Worm (Caenorhabditis elegans): ENCODE measurements around the gene nduc-2.

Gene nduc-2

DNA sequence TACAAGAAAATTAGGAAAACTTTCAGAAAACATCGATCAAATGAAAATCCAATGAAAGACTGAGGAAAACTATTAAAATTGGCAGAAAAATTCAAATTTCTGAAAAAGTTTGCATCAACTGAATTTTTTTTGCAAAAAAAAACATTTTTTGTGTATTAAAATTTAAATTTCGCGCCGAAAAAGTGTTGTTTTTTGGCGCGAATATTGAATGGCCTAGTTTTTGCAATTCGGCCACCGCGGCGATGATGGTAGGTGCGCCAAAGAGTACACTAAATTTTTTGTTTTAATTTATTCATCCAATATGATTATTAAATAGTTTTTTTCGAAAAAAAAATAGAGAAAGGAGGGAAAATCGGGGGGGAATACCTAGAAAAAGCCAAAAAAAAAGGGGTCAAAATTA, 17.6 kb upstream of the nduc-2 start:
- no peak for TF ChIP-seq peb-1 (tag; optimal IDR thresholded peaks at IDR 0.05)
- TF ChIP-seq ztf-11 (tag; optimal IDR thresholded peaks at IDR 0.05), result no peak
- TF ChIP-seq ZK546.5 (tag; optimal IDR thresholded peaks at IDR 0.05), result no peak
- no peak for TF ChIP-seq unc-39 (tag; optimal IDR thresholded peaks at IDR 0.05)
- no peak for TF ChIP-seq blmp-1 (tag; optimal IDR thresholded peaks at IDR 0.05; ENCODE audit: insufficient read depth)
- TF ChIP-seq dmd-4 (tag; optimal IDR thresholded peaks at IDR 0.05), result no peak
- TF ChIP-seq mab-5 (tag; optimal IDR thresholded peaks at IDR 0.05), result no peak
- TF ChIP-seq nhr-21 (tag; optimal IDR thresholded peaks at IDR 0.05), result no peak
- TF ChIP-seq gmeb-1 (tag; optimal IDR thresholded peaks at IDR 0.05), result no peak
- no peak for TF ChIP-seq sma-3 (GFP tag; optimal IDR thresholded peaks at IDR 0.05)
- TF ChIP-seq R02D3.7 (tag; optimal IDR thresholded peaks at IDR 0.05), result no peak
- TF ChIP-seq nhr-10 (tag; optimal IDR thresholded peaks at IDR 0.05), result no peak
- no peak for TF ChIP-seq zag-1 (tag; optimal IDR thresholded peaks at IDR 0.05)
- TF ChIP-seq mbf-1 (tag; optimal IDR thresholded peaks at IDR 0.05), result no peak
- no peak for TF ChIP-seq lin-13 (GFP tag; optimal IDR thresholded peaks at IDR 0.05)
- TF ChIP-seq skn-1 (tag; optimal IDR thresholded peaks at IDR 0.05), result no peak
- no peak for TF ChIP-seq sem-4 (tag; optimal IDR thresholded peaks at IDR 0.05)
- no peak for TF ChIP-seq nhr-12 (tag; optimal IDR thresholded peaks at IDR 0.05)

DNA sequence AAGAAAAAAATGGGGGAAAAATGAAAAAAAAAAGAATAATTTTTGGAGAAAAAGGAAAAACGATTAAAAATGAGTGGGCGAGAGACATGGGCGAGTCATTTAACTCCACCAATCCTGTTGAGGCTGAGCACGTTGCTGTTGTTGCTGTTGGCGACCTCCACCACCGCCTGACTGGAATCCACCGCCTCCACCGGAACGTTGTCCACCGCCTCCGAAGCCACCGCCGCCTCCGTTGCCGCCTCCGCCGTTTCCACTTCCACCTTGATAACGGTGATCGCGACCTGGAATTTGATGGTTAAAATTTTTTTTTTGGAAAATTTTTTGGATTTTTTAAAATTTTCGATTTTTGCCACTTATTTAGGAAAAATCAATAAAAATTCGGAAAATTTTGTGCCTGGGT, 15.9 kb upstream of the nduc-2 start:
- no peak for TF ChIP-seq mbf-1 (tag; optimal IDR thresholded peaks at IDR 0.05)
- no peak for TF ChIP-seq lin-13 (GFP tag; optimal IDR thresholded peaks at IDR 0.05)
- TF ChIP-seq blmp-1 (tag; optimal IDR thresholded peaks at IDR 0.05; ENCODE audit: insufficient read depth), result no peak
- no peak for TF ChIP-seq fos-1 (tag; optimal IDR thresholded peaks at IDR 0.05)
- TF ChIP-seq sma-3 (GFP tag; optimal IDR thresholded peaks at IDR 0.05), result no peak
- TF ChIP-seq nhr-6 (tag; optimal IDR thresholded peaks at IDR 0.05), result no peak
- no peak for TF ChIP-seq elt-3 (tag; optimal IDR thresholded peaks at IDR 0.05)
- no peak for TF ChIP-seq lin-39 (tag; optimal IDR thresholded peaks at IDR 0.05)
- TF ChIP-seq R02D3.7 (tag; optimal IDR thresholded peaks at IDR 0.05), result no peak
- TF ChIP-seq ztf-1 (GFP tag; conservative IDR thresholded peaks at IDR 0.05), result no peak
- no peak for TF ChIP-seq crh-2 (tag; optimal IDR thresholded peaks at IDR 0.05)
- no peak for TF ChIP-seq nhr-129 (tag; optimal IDR thresholded peaks at IDR 0.05)
- no peak for TF ChIP-seq egl-27 (tag; optimal IDR thresholded peaks at IDR 0.05)
- no peak for TF ChIP-seq nhr-12 (tag; optimal IDR thresholded peaks at IDR 0.05)
- no peak for TF ChIP-seq C34F6.9 (tag; optimal IDR thresholded peaks at IDR 0.05)
- no peak for TF ChIP-seq unc-62 (GFP tag; optimal IDR thresholded peaks at IDR 0.05)
- no peak for TF ChIP-seq zag-1 (tag; optimal IDR thresholded peaks at IDR 0.05)
- TF ChIP-seq nhr-10 (tag; optimal IDR thresholded peaks at IDR 0.05), result no peak
- no peak for TF ChIP-seq mab-5 (tag; optimal IDR thresholded peaks at IDR 0.05)

ce11 chrIII:2778655-2779054, 8.0 kb upstream of the nduc-2 start, which contains the start of gene laf-1:
Gene laf-1, minus strand, starts transcription at chrIII:2779053.
- no peak for TF ChIP-seq unc-62 (GFP tag; optimal IDR thresholded peaks at IDR 0.05)
- no peak for TF ChIP-seq ztf-1 (GFP tag; conservative IDR thresholded peaks at IDR 0.05)
- no peak for TF ChIP-seq lin-39 (tag; optimal IDR thresholded peaks at IDR 0.05)
- no peak for TF ChIP-seq ztf-11 (tag; optimal IDR thresholded peaks at IDR 0.05)
- no peak for TF ChIP-seq unc-39 (tag; optimal IDR thresholded peaks at IDR 0.05)
- TF ChIP-seq nhr-77 (tag; optimal IDR thresholded peaks at IDR 0.05), result no peak
- no peak for TF ChIP-seq aly-2 (tag; optimal IDR thresholded peaks at IDR 0.05)
- no peak for TF ChIP-seq nhr-129 (tag; optimal IDR thresholded peaks at IDR 0.05)
- TF ChIP-seq nhr-237 (tag; optimal IDR thresholded peaks at IDR 0.05), result no peak
- TF ChIP-seq dmd-4 (tag; optimal IDR thresholded peaks at IDR 0.05), result no peak
- TF ChIP-seq sma-3 (GFP tag; optimal IDR thresholded peaks at IDR 0.05), result no peak
- TF ChIP-seq sem-4 (tag; optimal IDR thresholded peaks at IDR 0.05), result no peak
- TF ChIP-seq lin-11 (tag; optimal IDR thresholded peaks at IDR 0.05), result no peak
- no peak for TF ChIP-seq nhr-6 (tag; optimal IDR thresholded peaks at IDR 0.05)
- no peak for TF ChIP-seq sma-9 (GFP tag; optimal IDR thresholded peaks at IDR 0.05)
- no peak for TF ChIP-seq sma-9 (tag; optimal IDR thresholded peaks at IDR 0.05)
- TF ChIP-seq lsy-2 (tag; optimal IDR thresholded peaks at IDR 0.05), result no peak
- TF ChIP-seq alr-1 (tag; optimal IDR thresholded peaks at IDR 0.05), result no peak
- TF ChIP-seq unc-55 (GFP tag; optimal IDR thresholded peaks at IDR 0.05), result no peak
- TF ChIP-seq crh-2 (tag; optimal IDR thresholded peaks at IDR 0.05), result no peak

DNA sequence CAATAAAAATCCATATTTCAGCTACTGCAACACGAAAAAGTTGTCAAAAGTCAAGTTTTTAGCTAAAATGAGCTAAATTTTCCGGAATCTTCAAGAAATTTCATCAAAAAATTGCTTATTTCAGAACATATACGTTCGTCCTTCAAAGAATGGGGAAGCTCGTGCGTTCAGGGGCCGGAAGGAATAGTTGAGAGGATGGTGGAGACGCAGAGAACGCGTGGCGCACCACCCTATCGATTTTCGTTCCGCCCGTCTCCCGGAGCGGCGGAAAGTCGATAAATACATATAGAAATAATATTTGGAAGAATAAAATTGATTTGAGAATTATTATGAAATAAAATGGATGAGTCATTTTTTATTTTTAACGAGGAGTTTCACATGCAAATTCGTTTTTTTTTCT, 6.4 kb upstream of the nduc-2 start:
- TF ChIP-seq unc-55 (GFP tag; optimal IDR thresholded peaks at IDR 0.05) (peak; percentile 30), C34F6.9 (tag; optimal IDR thresholded peaks at IDR 0.05) (peak; percentile 14), crh-2 (tag; optimal IDR thresholded peaks at IDR 0.05) (peak; percentile 40), sma-3 (GFP tag; optimal IDR thresholded peaks at IDR 0.05) (no peak), mdl-1 (tag; optimal IDR thresholded peaks at IDR 0.05) (peak in 1 of 2 experiments; percentile 19), skn-1 (tag; optimal IDR thresholded peaks at IDR 0.05) (no peak)
